Worm (Caenorhabditis elegans) whole organism, L2 larva: ENCODE measurements around the gene T28D9.11.

Experiments used
- C34F6.9 ChIP-seq: fragments of 150-350 bp; optimal IDR thresholded peaks from 2 replicates; lab custom pipeline; 2014; ENCODE audit warnings: missing biosample characterization, missing genetic modification characterization
- F13H6.1 ChIP-seq: sonication (generic microtip); optimal IDR thresholded peaks from 2 replicates; lab custom pipeline; 2016; ENCODE audit warnings: missing genetic modification characterization, missing compliant biosample characterization
- R02D3.7 ChIP-seq: fragments of 150-350 bp; optimal IDR thresholded peaks from 2 replicates; lab custom pipeline; 2014; ENCODE audit warnings: missing biosample characterization, missing genetic modification characterization
- ama-1 ChIP-seq: fragments of 150-350 bp; optimal IDR thresholded peaks from 2 replicates; lab custom pipeline; 2018; ENCODE audit warnings: inconsistent platforms
- blmp-1 ChIP-seq: sonication (generic microtip); optimal IDR thresholded peaks from 2 replicates; lab custom pipeline; 2017; ENCODE audit warnings: missing genetic modification characterization, mild to moderate bottlenecking, missing compliant biosample characterization, antibody characterized with exemption, moderate library complexity; ENCODE audit not compliant: insufficient read depth
- ceh-16 ChIP-seq: fragments of 150-350 bp; optimal IDR thresholded peaks from 2 replicates; lab custom pipeline; 2014; ENCODE audit warnings: missing biosample characterization, missing genetic modification characterization
- dmd-4 ChIP-seq: sonication (generic microtip); optimal IDR thresholded peaks from 2 replicates; lab custom pipeline; 2017; ENCODE audit warnings: missing biosample characterization, missing genetic modification characterization
- elt-1 ChIP-seq: fragments of 150-350 bp; optimal IDR thresholded peaks from 2 replicates; lab custom pipeline; 2014; ENCODE audit warnings: missing biosample characterization, missing genetic modification characterization
- fos-1 ChIP-seq: fragments of 150-350 bp; optimal IDR thresholded peaks from 2 replicates; lab custom pipeline; 2014; ENCODE audit warnings: missing biosample characterization, missing genetic modification characterization
- gmeb-1 ChIP-seq: fragments of 150-350 bp; optimal IDR thresholded peaks from 2 replicates; lab custom pipeline; 2014; ENCODE audit warnings: missing biosample characterization, missing genetic modification characterization
- lin-13 ChIP-seq: fragments of 150-350 bp; optimal IDR thresholded peaks from 2 replicates; lab custom pipeline; 2014; ENCODE audit warnings: missing biosample characterization, missing genetic modification reagents, missing genetic modification characterization
- mab-5 ChIP-seq: fragments of 150-350 bp; optimal IDR thresholded peaks from 2 replicates; lab custom pipeline; 2014; ENCODE audit warnings: missing biosample characterization, missing genetic modification characterization
- mbf-1 ChIP-seq: sonication (generic microtip); optimal IDR thresholded peaks from 2 replicates; lab custom pipeline; 2017; ENCODE audit warnings: missing biosample characterization, missing genetic modification characterization
- nhr-10 ChIP-seq: sonication (generic microtip); optimal IDR thresholded peaks from 2 replicates; lab custom pipeline; 2017; ENCODE audit warnings: missing biosample characterization, missing genetic modification characterization
- nhr-11 ChIP-seq: fragments of 150-350 bp; optimal IDR thresholded peaks from 2 replicates; lab custom pipeline; 2014; ENCODE audit warnings: missing biosample characterization, missing genetic modification characterization
- nhr-12 ChIP-seq: fragments of 150-350 bp; optimal IDR thresholded peaks from 2 replicates; lab custom pipeline; 2014; ENCODE audit warnings: missing biosample characterization, missing genetic modification characterization
- nhr-129 ChIP-seq: fragments of 150-350 bp; optimal IDR thresholded peaks from 2 replicates; lab custom pipeline; 2014; ENCODE audit warnings: missing biosample characterization, missing genetic modification characterization
- nhr-21 ChIP-seq: fragments of 150-350 bp; optimal IDR thresholded peaks from 2 replicates; lab custom pipeline; 2014; ENCODE audit warnings: missing biosample characterization, missing genetic modification characterization
- nhr-23 ChIP-seq: fragments of 150-350 bp; optimal IDR thresholded peaks from 2 replicates; lab custom pipeline; 2014; ENCODE audit warnings: missing biosample characterization, missing genetic modification reagents, missing genetic modification characterization
- nhr-237 ChIP-seq: fragments of 150-350 bp; optimal IDR thresholded peaks from 2 replicates; lab custom pipeline; 2014; ENCODE audit warnings: missing biosample characterization, missing genetic modification characterization
- nhr-25 ChIP-seq: fragments of 150-350 bp; sonication (generic microtip); optimal IDR thresholded peaks from 3 replicates; lab custom pipeline; 2014; ENCODE audit warnings: missing biosample characterization, missing genetic modification characterization
- nhr-6 ChIP-seq: fragments of 150-350 bp; optimal IDR thresholded peaks from 2 replicates; lab custom pipeline; 2014; ENCODE audit warnings: missing biosample characterization, missing genetic modification characterization
- nhr-77 ChIP-seq: fragments of 150-350 bp; optimal IDR thresholded peaks from 2 replicates; lab custom pipeline; 2014; ENCODE audit warnings: missing biosample characterization, missing genetic modification characterization
- sem-4 ChIP-seq: fragments of 150-350 bp; optimal IDR thresholded peaks from 2 replicates; lab custom pipeline; 2014; ENCODE audit warnings: missing biosample characterization, missing genetic modification reagents, missing genetic modification characterization
- sma-9 ChIP-seq, 2 experiments: fragments of 150-350 bp in 1 of 2; sonication (generic microtip) in 1 of 2; optimal IDR thresholded peaks; 2 replicates each; lab custom pipeline; 2014 to 2016; ENCODE audit warnings: missing genetic modification characterization in 2 of 2, mild to moderate bottlenecking in 1 of 2, missing biosample characterization in 1 of 2, missing compliant biosample characterization in 1 of 2, missing genetic modification reagents in 1 of 2, moderate library complexity in 1 of 2
- snpc-4 ChIP-seq: fragments of 150-350 bp; optimal IDR thresholded peaks from 2 replicates; lab custom pipeline; 2014; ENCODE audit warnings: missing biosample characterization, missing genetic modification characterization
- unc-39 ChIP-seq: fragments of 150-350 bp; optimal IDR thresholded peaks from 2 replicates; lab custom pipeline; 2014; ENCODE audit warnings: missing biosample characterization, missing genetic modification characterization
- unc-62 ChIP-seq: fragments of 150-350 bp; optimal IDR thresholded peaks from 2 replicates; lab custom pipeline; 2014; ENCODE audit warnings: missing biosample characterization, missing genetic modification reagents, missing genetic modification characterization

Gene T28D9.11

ce11 chrII:6522622-6523254, 30.9 kb upstream of the T28D9.11 start:
- no peak for TF ChIP-seq nhr-23 (tag; lab: Kevin White, UChicago)
- peak; percentile 12 for TF ChIP-seq F13H6.1 (tag; lab: Kevin White, UChicago)
- TF ChIP-seq nhr-77 (tag; lab: Kevin White, UChicago), result no peak
- no peak for TF ChIP-seq snpc-4 (tag; lab: Kevin White, UChicago)
- peak; percentile 31 for TF ChIP-seq sma-9 (GFP tag; optimal IDR thresholded peaks at IDR 0.05; lab: Kevin White, UChicago)
- no peak for TF ChIP-seq sma-9 (tag; optimal IDR thresholded peaks at IDR 0.05; lab: Kevin White, UChicago)
- TF ChIP-seq nhr-237 (tag; lab: Kevin White, UChicago), result no peak

ce11 chrII:6521316-6521715, 29.5 kb upstream of the T28D9.11 start, which contains the start of gene toe-2:
Gene toe-2 (minus strand): TSS chrII:6521385.
- no peak for TF ChIP-seq nhr-11 (tag; lab: Kevin White, UChicago)
- TF ChIP-seq nhr-21, result no peak
- TF ChIP-seq, all 48 proteins: peak for 0

ce11 chrII:6520103-6520502, 28.3 kb upstream of the T28D9.11 start:
- TF ChIP-seq F13H6.1 (tag; lab: Kevin White, UChicago) (no peak), dmd-4 (tag; lab: Kevin White, UChicago) (no peak), nhr-12 (tag; lab: Kevin White, UChicago) (no peak), fos-1 (tag; lab: Kevin White, UChicago) (peak; percentile 42), snpc-4 (tag; lab: Kevin White, UChicago) (no peak), sma-9 (GFP tag; optimal IDR thresholded peaks at IDR 0.05; lab: Kevin White, UChicago) (peak; percentile 17), sma-9 (tag; optimal IDR thresholded peaks at IDR 0.05; lab: Kevin White, UChicago) (no peak), R02D3.7 (no peak), elt-1 (tag; lab: Kevin White, UChicago) (no peak)

- TF ChIP-seq nhr-129 (tag; lab: Kevin White, UChicago), result no peak
These were observed 27.9 kb upstream of the T28D9.11 start for ce11 chrII:6519703-6520102.

ce11 chrII:6516276-6516675, 24.5 kb upstream of the T28D9.11 start, which contains the start of gene C56E6.7:
Gene C56E6.7 (plus strand): TSS chrII:6516576.
- TF ChIP-seq R02D3.7 (no peak), mbf-1 (no peak), dmd-4 (tag; lab: Kevin White, UChicago) (no peak), gmeb-1 (tag; lab: Kevin White, UChicago) (no peak), sem-4 (tag; lab: Kevin White, UChicago) (no peak), sma-9 (GFP tag; optimal IDR thresholded peaks at IDR 0.05; lab: Kevin White, UChicago) (no peak), sma-9 (tag; optimal IDR thresholded peaks at IDR 0.05; lab: Kevin White, UChicago) (no peak), nhr-25 (tag; lab: Kevin White, UChicago) (no peak), snpc-4 (tag; lab: Kevin White, UChicago) (no peak), ama-1 (lab: Kevin White, UChicago) (no peak), mab-5 (no peak), nhr-237 (tag; lab: Kevin White, UChicago) (no peak), nhr-10 (tag; lab: Kevin White, UChicago) (no peak), C34F6.9 (tag; lab: Kevin White, UChicago) (no peak), unc-62 (no peak), blmp-1 (tag; lab: Kevin White, UChicago) (no peak), nhr-129 (tag; lab: Kevin White, UChicago) (no peak)

- TF ChIP-seq nhr-6 (tag; lab: Kevin White, UChicago) (no peak), unc-39 (tag; lab: Kevin White, UChicago) (no peak), blmp-1 (tag; lab: Kevin White, UChicago) (no peak), nhr-237 (tag; lab: Kevin White, UChicago) (no peak), dmd-4 (tag; lab: Kevin White, UChicago) (no peak), unc-62 (no peak), gmeb-1 (tag; lab: Kevin White, UChicago) (no peak), snpc-4 (tag; lab: Kevin White, UChicago) (no peak), nhr-11 (tag; lab: Kevin White, UChicago) (no peak), ceh-16 (tag; lab: Kevin White, UChicago) (no peak), C34F6.9 (tag; lab: Kevin White, UChicago) (no peak), mab-5 (no peak), nhr-77 (tag; lab: Kevin White, UChicago) (no peak), nhr-12 (tag; lab: Kevin White, UChicago) (no peak), lin-13 (no peak)
- TF ChIP-seq, all 48 proteins: peak for 0
These were observed 22.1 kb upstream of the T28D9.11 start, which contains the start of gene R05G9R.1 for ce11 chrII:6513911-6514310. Gene R05G9R.1 (minus strand): TSS chrII:6514011.
